Fruit fly (Drosophila melanogaster) whole organism, pupa: Measurements from ENCODE around the gene CG31915.

ENCODE experiments used
- CG10348 ChIP-seq: fragments of 200-800 bp; sonication (Bioruptor generic); IDR thresholded peaks from 2 replicates; pipeline ENCODE4 v1.3.6; 2022; ENCODE audit warnings: missing biosample characterization, missing genetic modification characterization
- CG12605 ChIP-seq: fragments of 200-800 bp; sonication (Bioruptor generic); IDR thresholded peaks from 2 replicates; pipeline ENCODE4 v1.3.6; 2022; ENCODE audit warnings: missing biosample characterization, missing genetic modification characterization
- CG13204 ChIP-seq: fragments of 200-800 bp; sonication (Bioruptor generic); optimal IDR thresholded peaks from 2 replicates; lab custom pipeline; 2018; ENCODE audit warnings: missing biosample characterization, mild to moderate bottlenecking, missing genetic modification characterization, moderate library complexity
- CG14655 ChIP-seq: fragments of 200-800 bp; sonication (Bioruptor generic); optimal IDR thresholded peaks from 3 replicates; lab custom pipeline; 2017; ENCODE audit warnings: mild to moderate bottlenecking, missing biosample characterization, missing genetic modification reagents, missing genetic modification characterization
- CG15710 ChIP-seq: fragments of 200-800 bp; sonication (Bioruptor generic); optimal IDR thresholded peaks from 2 replicates; lab custom pipeline; 2018; ENCODE audit warnings: missing biosample characterization, mild to moderate bottlenecking, missing genetic modification characterization, moderate library complexity
- CG17806 ChIP-seq: fragments of 200-800 bp; sonication (Bioruptor generic); optimal IDR thresholded peaks from 2 replicates; lab custom pipeline; 2018; ENCODE audit warnings: missing biosample characterization, mild to moderate bottlenecking, missing genetic modification characterization, moderate library complexity
- CG32121 ChIP-seq: fragments of 200-800 bp; sonication (Bioruptor generic); IDR thresholded peaks from 2 replicates; pipeline ENCODE4 v1.3.6; 2022; ENCODE audit warnings: missing biosample characterization, missing genetic modification characterization
- CG34367 ChIP-seq: fragments of 200-800 bp; sonication (Bioruptor generic); optimal IDR thresholded peaks from 2 replicates; lab custom pipeline; 2018; ENCODE audit warnings: missing biosample characterization, mild to moderate bottlenecking, missing genetic modification characterization
- CG4496 ChIP-seq: fragments of 200-800 bp; sonication (Bioruptor generic); IDR thresholded peaks from 3 replicates; pipeline ENCODE4 v1.3.6; 2022; ENCODE audit warnings: missing biosample characterization, missing genetic modification characterization
- CG8159 ChIP-seq: fragments of 200-800 bp; sonication (Bioruptor generic); optimal IDR thresholded peaks from 3 replicates; lab custom pipeline; 2018; ENCODE audit warnings: missing biosample characterization, mild to moderate bottlenecking, missing genetic modification characterization, moderate library complexity
- CG8301 ChIP-seq: fragments of 200-800 bp; sonication (Bioruptor generic); optimal IDR thresholded peaks from 2 replicates; lab custom pipeline; 2018; ENCODE audit warnings: missing biosample characterization, mild to moderate bottlenecking, missing genetic modification characterization
- CG9948 ChIP-seq: fragments of 200-800 bp; sonication (Bioruptor generic); optimal IDR thresholded peaks from 2 replicates; lab custom pipeline; 2018; ENCODE audit warnings: missing biosample characterization, mild to moderate bottlenecking, missing genetic modification characterization, moderate library complexity
- D1 ChIP-seq: fragments of 200-800 bp; sonication (Bioruptor generic); optimal IDR thresholded peaks from 2 replicates; lab custom pipeline; 2018; ENCODE audit warnings: missing biosample characterization, mild to moderate bottlenecking, missing genetic modification characterization, moderate library complexity
- EcR ChIP-seq: fragments of 200-800 bp; sonication (Bioruptor generic); optimal IDR thresholded peaks from 3 replicates; lab custom pipeline; 2019; ENCODE audit warnings: missing biosample characterization, missing genetic modification characterization, mild to moderate bottlenecking, moderate library complexity, missing genetic modification reagents
- Ets98B ChIP-seq: fragments of 200-800 bp; sonication (Bioruptor generic); IDR thresholded peaks from 2 replicates; pipeline ENCODE4 v1.3.6; 2022; ENCODE audit warnings: missing biosample characterization, missing genetic modification characterization
- Pif1A ChIP-seq: fragments of 200-800 bp; sonication (Bioruptor generic); optimal IDR thresholded peaks from 3 replicates; lab custom pipeline; 2016; ENCODE audit warnings: missing biosample characterization, missing genetic modification characterization
- Pif1B ChIP-seq: fragments of 200-800 bp; sonication (Bioruptor generic); optimal IDR thresholded peaks from 3 replicates; lab custom pipeline; 2016; ENCODE audit warnings: missing biosample characterization, missing genetic modification characterization
- Snoo ChIP-seq: fragments of 200-800 bp; sonication (Bioruptor generic); optimal IDR thresholded peaks from 3 replicates; lab custom pipeline; 2017; ENCODE audit warnings: missing biosample characterization, mild to moderate bottlenecking, missing genetic modification characterization, inconsistent platforms
- fd96Ca ChIP-seq: fragments of 200-800 bp; sonication (Bioruptor generic); IDR thresholded peaks from 3 replicates; pipeline ENCODE4 v1.3.6; 2022; ENCODE audit warnings: missing biosample characterization, missing genetic modification characterization
- gl ChIP-seq: fragments of 200-800 bp; sonication (Bioruptor generic); optimal IDR thresholded peaks from 2 replicates; lab custom pipeline; 2018; ENCODE audit warnings: missing biosample characterization, mild to moderate bottlenecking, missing genetic modification characterization
- rn ChIP-seq: fragments of 200-800 bp; sonication (Bioruptor generic); IDR thresholded peaks from 2 replicates; pipeline ENCODE4 v1.3.6; 2022; ENCODE audit warnings: missing biosample characterization, missing genetic modification characterization

Gene CG31915

dm6 chr2L:5493907-5494404, 34.0 kb upstream of the CG31915 start:
- TF ChIP-seq CG4496 (GFP tag; lab: Robert Waterston, UW) (no peak), Pif1A (GFP tag; lab: Kevin White, UChicago) (peak; percentile 19), CG34367 (tag; lab: Kevin White, UChicago) (peak; percentile 9), CG15710 (tag; lab: Kevin White, UChicago) (peak; percentile 40), EcR (GFP tag; lab: Kevin White, UChicago) (no peak), fd96Ca (GFP tag; lab: Robert Waterston, UW) (no peak), CG14655 (peak; percentile 70), rn (GFP tag; lab: Robert Waterston, UW) (no peak), CG12605 (no peak), Snoo (tag; lab: Kevin White, UChicago) (peak; percentile 13), Pif1B (GFP tag; lab: Kevin White, UChicago) (no peak), CG32121 (GFP tag; lab: Robert Waterston, UW) (no peak), CG13204 (GFP tag; lab: Kevin White, UChicago) (peak; percentile 14), D1 (tag; lab: Kevin White, UChicago) (no peak), CG8159 (tag; lab: Kevin White, UChicago) (peak; percentile 58), Ets98B (GFP tag; lab: Robert Waterston, UW) (no peak), CG9948 (tag; lab: Kevin White, UChicago) (peak; percentile 59), CG8301 (tag; lab: Kevin White, UChicago) (peak; percentile 43), CG10348 (GFP tag; lab: Robert Waterston, UW) (no peak), gl (tag; lab: Kevin White, UChicago) (peak; percentile 39), CG17806 (peak; percentile 44)
- TF ChIP-seq, all 21 proteins: peak for 11

- TF ChIP-seq CG4496 (GFP tag; lab: Robert Waterston, UW) (no peak; the same call in 2 of the 3 replicates), Pif1B (GFP tag; lab: Kevin White, UChicago) (peak; percentile 9), CG15710 (tag; lab: Kevin White, UChicago) (no peak), CG17806 (peak; percentile 32), CG13204 (GFP tag; lab: Kevin White, UChicago) (no peak), CG10348 (GFP tag; lab: Robert Waterston, UW) (no peak), CG8301 (tag; lab: Kevin White, UChicago) (peak; percentile 60), EcR (GFP tag; lab: Kevin White, UChicago) (no peak), CG12605 (no peak), gl (tag; lab: Kevin White, UChicago) (no peak), CG14655 (peak; percentile 73), CG9948 (tag; lab: Kevin White, UChicago) (peak; percentile 39), fd96Ca (GFP tag; lab: Robert Waterston, UW) (no peak), CG32121 (GFP tag; lab: Robert Waterston, UW) (no peak), CG34367 (tag; lab: Kevin White, UChicago) (no peak), rn (GFP tag; lab: Robert Waterston, UW) (no peak), Pif1A (GFP tag; lab: Kevin White, UChicago) (no peak), Ets98B (GFP tag; lab: Robert Waterston, UW) (peak; percentile 23; the same call in 1 of the 2 replicates), Snoo (tag; lab: Kevin White, UChicago) (no peak), CG8159 (tag; lab: Kevin White, UChicago) (peak; percentile 46), D1 (tag; lab: Kevin White, UChicago) (no peak)
Observed at dm6 chr2L:5494808-5495356, 33.0 kb upstream of the CG31915 start.

dm6 chr2L:5496468-5497093, 31.3 kb upstream of the CG31915 start:
- no peak for TF ChIP-seq Snoo (tag; lab: Kevin White, UChicago)
- TF ChIP-seq CG8301 (tag; lab: Kevin White, UChicago): peak; percentile 0
- TF ChIP-seq, all 21 proteins: peak for 1

- peak; percentile 7 for TF ChIP-seq CG8301 (tag; lab: Kevin White, UChicago)
- TF ChIP-seq EcR (GFP tag; lab: Kevin White, UChicago): no peak
- TF ChIP-seq CG8159 (tag; lab: Kevin White, UChicago): peak; percentile 4
- TF ChIP-seq, all 21 proteins: peak for 2
Observed at dm6 chr2L:5499458-5499857, 28.5 kb upstream of the CG31915 start.

dm6 chr2L:5501335-5501734, 26.6 kb upstream of the CG31915 start:
- no peak for TF ChIP-seq Ets98B (GFP tag; lab: Robert Waterston, UW)
- peak; percentile 44 for TF ChIP-seq CG13204 (GFP tag; lab: Kevin White, UChicago)
- TF ChIP-seq CG8159 (tag; lab: Kevin White, UChicago): peak; percentile 76
- TF ChIP-seq CG10348 (GFP tag; lab: Robert Waterston, UW): no peak
- TF ChIP-seq Snoo (tag; lab: Kevin White, UChicago): peak; percentile 71
- peak; percentile 57 for TF ChIP-seq Pif1A (GFP tag; lab: Kevin White, UChicago)
- TF ChIP-seq D1 (tag; lab: Kevin White, UChicago): no peak
- peak; percentile 56 for TF ChIP-seq CG8301 (tag; lab: Kevin White, UChicago)
- TF ChIP-seq EcR (GFP tag; lab: Kevin White, UChicago): no peak
- peak; percentile 29 for TF ChIP-seq Pif1B (GFP tag; lab: Kevin White, UChicago)
- TF ChIP-seq CG9948 (tag; lab: Kevin White, UChicago): peak; percentile 75
- TF ChIP-seq CG34367 (tag; lab: Kevin White, UChicago): peak; percentile 46
- TF ChIP-seq CG17806: peak; percentile 69
- TF ChIP-seq CG14655: peak; percentile 60
- peak; percentile 68 for TF ChIP-seq CG15710 (tag; lab: Kevin White, UChicago)
- TF ChIP-seq CG4496 (GFP tag; lab: Robert Waterston, UW): peak; percentile 25; the same call in 1 of the 3 replicates
- TF ChIP-seq, all 21 proteins: peak for 12
